Fruit fly (Drosophila melanogaster) whole organism, wandering third instar larva: ENCODE data around the gene crol.

Experiments used
- Mio ChIP-seq: sonication (Bioruptor generic); optimal IDR thresholded peaks from 2 replicates; lab custom pipeline; 2016; ENCODE audit warnings: missing biosample characterization, missing genetic modification characterization
- Myc ChIP-seq: fragments of >200 bp; optimal IDR thresholded peaks from 2 replicates; lab custom pipeline; 2017
- Rel ChIP-seq, 2 experiments: fragments of 200-800 bp; sonication (Bioruptor generic) in 1 of 2; optimal IDR thresholded peaks; 2 replicates in 1 of 2; 3 replicates in 1 of 2; lab custom pipeline; 2016 to 2019; ENCODE audit warnings: mild to moderate bottlenecking in 2 of 2, missing biosample characterization in 2 of 2, missing genetic modification characterization in 2 of 2, moderate library complexity in 1 of 2
- Sp1 ChIP-seq: fragments of 200-800 bp; sonication (Bioruptor generic); optimal IDR thresholded peaks from 3 replicates; lab custom pipeline; 2019; ENCODE audit warnings: missing biosample characterization, mild to moderate bottlenecking, missing genetic modification characterization, moderate library complexity
- br ChIP-seq: fragments of 200-800 bp; sonication (Bioruptor generic); optimal IDR thresholded peaks from 2 replicates; lab custom pipeline; 2016; ENCODE audit warnings: missing biosample characterization, missing genetic modification characterization
- ey ChIP-seq: fragments of 200-800 bp; sonication (Bioruptor generic); optimal IDR thresholded peaks from 2 replicates; lab custom pipeline; 2016; ENCODE audit warnings: missing biosample characterization, missing genetic modification characterization

- TF ChIP-seq Mio: no peak
- TF ChIP-seq Rel (GFP tag; optimal IDR thresholded peaks at IDR 0.05; lab: Kevin White, UChicago): no peak
- TF ChIP-seq Rel (tag; optimal IDR thresholded peaks at IDR 0.05; lab: Kevin White, UChicago): no peak
- TF ChIP-seq Myc: no peak
- no peak for TF ChIP-seq Sp1 (GFP tag; lab: Kevin White, UChicago)
- no peak for TF ChIP-seq br
- no peak for TF ChIP-seq ey
These were observed 54.8 kb downstream of the crol start, which contains the start of gene Sfp33A1 for dm6 chr2L:11754402-11754801.
